Fruit fly (Drosophila melanogaster) whole organism, wandering third instar larva: ENCODE results near the gene CG4390.

Experiments used
- Abd-B ChIP-seq: fragments of >200 bp; optimal IDR thresholded peaks from 2 replicates; lab custom pipeline; 2017; ENCODE audit warnings: missing biosample characterization, missing genetic modification characterization
- OdsH ChIP-seq: fragments of 200-800 bp; sonication (Bioruptor generic); optimal IDR thresholded peaks from 2 replicates; lab custom pipeline; 2016; ENCODE audit warnings: missing biosample characterization, mild to moderate bottlenecking, missing genetic modification characterization
- br ChIP-seq: fragments of 200-800 bp; sonication (Bioruptor generic); optimal IDR thresholded peaks from 2 replicates; lab custom pipeline; 2016; ENCODE audit warnings: missing biosample characterization, missing genetic modification characterization
- pan ChIP-seq: fragments of >200 bp; optimal IDR thresholded peaks from 2 replicates; lab custom pipeline; 2017
- tai ChIP-seq: sonication (Bioruptor generic); optimal IDR thresholded peaks from 2 replicates; lab custom pipeline; 2016; ENCODE audit warnings: missing biosample characterization, missing genetic modification characterization

dm6 chr3R:20058960-20059359, 590 bp downstream of the CG4390 start:
- TF ChIP-seq OdsH (GFP tag; lab: Kevin White, UChicago) (no peak), tai (GFP tag; lab: Kevin White, UChicago) (no peak), pan (lab: Kevin White, UChicago) (no peak), Abd-B (GFP tag; lab: Kevin White, UChicago) (no peak), br (GFP tag; lab: Kevin White, UChicago) (no peak)
